Fruit fly (Drosophila melanogaster) whole organism, embryonic: ENCODE results near the gene CG3566.

Experiments used
- Ada2b ChIP-seq: fragments of 200-800 bp; sonication (Bioruptor generic); IDR thresholded peaks from 2 replicates; pipeline ENCODE4 v1.3.6; 2022; ENCODE audit warnings: missing biosample characterization, missing genetic modification characterization
- Asciz ChIP-seq: fragments of 200-800 bp; sonication (Bioruptor generic); optimal IDR thresholded peaks from 2 replicates; lab custom pipeline; 2017; ENCODE audit warnings: missing biosample characterization, mild to moderate bottlenecking, missing genetic modification characterization, missing genetic modification reagents
- BEAF-32 ChIP-seq: fragments of 200-800 bp; sonication (Bioruptor generic); optimal IDR thresholded peaks from 3 replicates; lab custom pipeline; 2017; ENCODE audit warnings: missing biosample characterization, missing genetic modification characterization, mild to moderate bottlenecking, moderate library complexity, missing genetic modification reagents
- Bdp1 ChIP-seq: fragments of 200-800 bp; sonication (Bioruptor generic); optimal IDR thresholded peaks from 3 replicates; lab custom pipeline; 2016; ENCODE audit warnings: missing biosample characterization, missing genetic modification characterization
- CG10959 ChIP-seq: fragments of 200-800 bp; sonication (Bioruptor generic); IDR thresholded peaks from 2 replicates; pipeline ENCODE4 v1.3.6; 2022; ENCODE audit warnings: missing biosample characterization, missing genetic modification characterization
- CG11398 ChIP-seq: fragments of 200-800 bp; sonication (Bioruptor generic); optimal IDR thresholded peaks from 2 replicates; lab custom pipeline; 2016; ENCODE audit warnings: missing biosample characterization, missing genetic modification characterization
- CG11695 ChIP-seq: fragments of 200-800 bp; sonication (Bioruptor generic); IDR thresholded peaks from 3 replicates; pipeline ENCODE4 v1.3.6; 2022; ENCODE audit warnings: missing biosample characterization, missing genetic modification characterization
- CG13296 ChIP-seq: fragments of 200-800 bp; sonication (Bioruptor generic); optimal IDR thresholded peaks from 3 replicates; lab custom pipeline; 2018; ENCODE audit warnings: missing biosample characterization, mild to moderate bottlenecking, missing genetic modification characterization
- CG13894 ChIP-seq: fragments of 200-800 bp; sonication (Bioruptor generic); optimal IDR thresholded peaks from 3 replicates; lab custom pipeline; 2018; ENCODE audit warnings: missing biosample characterization, mild to moderate bottlenecking, missing genetic modification characterization, moderate library complexity
- CG14965 ChIP-seq: fragments of 200-800 bp; sonication (Bioruptor generic); optimal IDR thresholded peaks from 2 replicates; lab custom pipeline; 2016; ENCODE audit warnings: missing biosample characterization, missing genetic modification characterization, borderline replicate concordance
- CG31224 ChIP-seq: fragments of 200-800 bp; sonication (Bioruptor generic); IDR thresholded peaks from 2 replicates; pipeline ENCODE4 v1.3.6; 2022; ENCODE audit warnings: missing biosample characterization, missing genetic modification characterization
- CG31365 ChIP-seq: fragments of 200-800 bp; sonication (Bioruptor generic); optimal IDR thresholded peaks from 2 replicates; lab custom pipeline; 2018; ENCODE audit warnings: missing biosample characterization, mild to moderate bottlenecking, missing genetic modification characterization
- CG31388 ChIP-seq: fragments of 200-800 bp; sonication (Bioruptor generic); optimal IDR thresholded peaks from 2 replicates; lab custom pipeline; 2016; ENCODE audit warnings: missing biosample characterization, missing genetic modification characterization
- CG4404 ChIP-seq: fragments of 200-800 bp; sonication (Bioruptor generic); IDR thresholded peaks from 2 replicates; pipeline ENCODE4 v1.3.6; 2022; ENCODE audit warnings: missing biosample characterization, missing genetic modification characterization
- CG4617 ChIP-seq: fragments of 200-800 bp; sonication (Bioruptor generic); optimal IDR thresholded peaks from 3 replicates; lab custom pipeline; 2016; ENCODE audit warnings: missing biosample characterization, missing genetic modification characterization, borderline replicate concordance
- CG4707 ChIP-seq: fragments of 200-800 bp; sonication (Bioruptor generic); optimal IDR thresholded peaks from 2 replicates; lab custom pipeline; 2018; ENCODE audit warnings: missing biosample characterization, mild to moderate bottlenecking, missing genetic modification characterization, moderate library complexity
- CG6175 ChIP-seq: fragments of 200-800 bp; sonication (Bioruptor generic); IDR thresholded peaks from 3 replicates; pipeline ENCODE4 v1.3.6; 2022; ENCODE audit warnings: missing biosample characterization, missing genetic modification characterization
- CG7987 ChIP-seq: fragments of 200-800 bp; sonication (Bioruptor generic); optimal IDR thresholded peaks from 2 replicates; lab custom pipeline; 2018; ENCODE audit warnings: missing biosample characterization, mild to moderate bottlenecking, missing genetic modification characterization, moderate library complexity
- CG8765 ChIP-seq: fragments of 200-800 bp; sonication (Bioruptor generic); IDR thresholded peaks from 2 replicates; pipeline ENCODE4 v1.3.6; 2022; ENCODE audit warnings: missing biosample characterization, missing genetic modification characterization
- CG8924 ChIP-seq: fragments of 200-800 bp; optimal IDR thresholded peaks from 3 replicates; lab custom pipeline; 2019; ENCODE audit warnings: missing biosample characterization, mild to moderate bottlenecking, missing genetic modification characterization, moderate library complexity
- GATAe ChIP-seq: fragments of 200-800 bp; sonication (Bioruptor generic); conservative IDR thresholded peaks from 2 replicates; pipeline ENCODE4 v1.3.6; 2022; ENCODE audit warnings: missing biosample characterization, missing genetic modification characterization
- Gsc ChIP-seq: fragments of 200-800 bp; sonication (Bioruptor generic); IDR thresholded peaks from 2 replicates; pipeline ENCODE4 v1.3.6; 2022; ENCODE audit warnings: missing biosample characterization, missing genetic modification characterization
- HLHmδ ChIP-seq: fragments of 200-800 bp; sonication (Bioruptor generic); optimal IDR thresholded peaks from 2 replicates; lab custom pipeline; 2018; ENCODE audit warnings: missing biosample characterization, mild to moderate bottlenecking, missing genetic modification characterization, moderate library complexity
- Hr51 ChIP-seq, 2 experiments: fragments of 200-800 bp; sonication (Bioruptor generic); optimal IDR thresholded peaks; 2 replicates in 1 of 2; 3 replicates in 1 of 2; lab custom pipeline; 2016 to 2018; ENCODE audit warnings: missing biosample characterization in 2 of 2, missing genetic modification characterization in 2 of 2, mild to moderate bottlenecking in 1 of 2, moderate library complexity in 1 of 2
- Hr78 ChIP-seq, 2 experiments: fragments of 200-800 bp in 1 of 2; fragments of >200 bp in 1 of 2; sonication (Bioruptor generic) in 1 of 2; optimal IDR thresholded peaks; 2 replicates each; lab custom pipeline; 2017 to 2019; ENCODE audit warnings: missing biosample characterization in 2 of 2, missing genetic modification characterization in 2 of 2, mild to moderate bottlenecking in 1 of 2, moderate library complexity in 1 of 2
- MBD-R2 ChIP-seq: fragments of 200-800 bp; sonication (Bioruptor generic); IDR thresholded peaks from 2 replicates; pipeline ENCODE4 v1.3.6; 2022; ENCODE audit warnings: missing biosample characterization, missing genetic modification characterization
- NFAT ChIP-seq: fragments of 200-800 bp; sonication (Bioruptor generic); IDR thresholded peaks from 2 replicates; pipeline ENCODE4 v1.3.6; 2022; ENCODE audit warnings: missing biosample characterization, missing genetic modification characterization
- Oaz ChIP-seq: fragments of 200-800 bp; sonication (Bioruptor generic); IDR thresholded peaks from 2 replicates; pipeline ENCODE4 v1.3.6; 2022; ENCODE audit warnings: missing biosample characterization, missing genetic modification characterization
- PHDP ChIP-seq: fragments of 200-800 bp; sonication (Bioruptor generic); optimal IDR thresholded peaks from 3 replicates; lab custom pipeline; 2018; ENCODE audit warnings: missing biosample characterization, mild to moderate bottlenecking, missing genetic modification characterization, moderate library complexity
- Ptx1 ChIP-seq: fragments of 200-800 bp; sonication (Bioruptor generic); IDR thresholded peaks from 2 replicates; pipeline ENCODE4 v1.3.6; 2022; ENCODE audit warnings: missing biosample characterization, missing genetic modification characterization
- Ssrp ChIP-seq: fragments of 200-800 bp; sonication (Bioruptor generic); optimal IDR thresholded peaks from 2 replicates; lab custom pipeline; 2018; ENCODE audit warnings: missing biosample characterization, mild to moderate bottlenecking, missing genetic modification characterization, moderate library complexity
- Xrp1 ChIP-seq: fragments of 200-800 bp; sonication (Bioruptor generic); IDR thresholded peaks from 2 replicates; pipeline ENCODE4 v1.3.6; 2022; ENCODE audit warnings: missing biosample characterization, missing genetic modification characterization
- amos ChIP-seq: fragments of 200-800 bp; sonication (Bioruptor generic); IDR thresholded peaks from 2 replicates; pipeline ENCODE4 v1.3.6; 2022; ENCODE audit warnings: missing biosample characterization, missing genetic modification characterization; ENCODE audit not compliant: partially characterized antibody
- aop ChIP-seq: fragments of 200-800 bp; sonication (Bioruptor generic); IDR thresholded peaks from 2 replicates; pipeline ENCODE4 v1.3.6; 2022; ENCODE audit warnings: missing biosample characterization, missing genetic modification characterization
- ap ChIP-seq: fragments of 200-800 bp; sonication (Bioruptor generic); IDR thresholded peaks from 2 replicates; pipeline ENCODE4 v1.3.6; 2022; ENCODE audit warnings: missing biosample characterization, missing genetic modification characterization
- bab2 ChIP-seq: fragments of 200-800 bp; sonication (Bioruptor generic); optimal IDR thresholded peaks from 2 replicates; lab custom pipeline; 2016; ENCODE audit warnings: missing biosample characterization, missing genetic modification characterization
- bbx ChIP-seq: fragments of 200-800 bp; sonication (Bioruptor generic); IDR thresholded peaks from 2 replicates; pipeline ENCODE4 v1.3.6; 2022; ENCODE audit warnings: missing biosample characterization, missing genetic modification characterization; ENCODE audit not compliant: partially characterized antibody
- corto ChIP-seq: fragments of 200-800 bp; sonication (Bioruptor generic); optimal IDR thresholded peaks from 2 replicates; lab custom pipeline; 2016; ENCODE audit warnings: missing biosample characterization, mild to moderate bottlenecking, missing genetic modification characterization, moderate library complexity
- dm ChIP-seq: fragments of 200-800 bp; sonication (Bioruptor generic); optimal IDR thresholded peaks from 3 replicates; lab custom pipeline; 2016; ENCODE audit warnings: missing biosample characterization, missing genetic modification characterization
- emc ChIP-seq: fragments of 200-800 bp; sonication (Bioruptor generic); optimal IDR thresholded peaks from 2 replicates; lab custom pipeline; 2016; ENCODE audit warnings: missing biosample characterization, missing genetic modification characterization
- ems ChIP-seq: fragments of 200-800 bp; sonication (Bioruptor generic); optimal IDR thresholded peaks from 3 replicates; lab custom pipeline; 2016; ENCODE audit warnings: missing biosample characterization, missing genetic modification characterization
- mam ChIP-seq: fragments of 200-800 bp; sonication (Bioruptor generic); optimal IDR thresholded peaks from 3 replicates; lab custom pipeline; 2016; ENCODE audit warnings: missing biosample characterization, missing genetic modification characterization
- nom ChIP-seq: fragments of 200-800 bp; sonication (Bioruptor generic); optimal IDR thresholded peaks from 2 replicates; lab custom pipeline; 2017; ENCODE audit warnings: missing biosample characterization, missing genetic modification characterization, mild to moderate bottlenecking, moderate library complexity, missing genetic modification reagents
- odd ChIP-seq: fragments of 200-800 bp; sonication (Bioruptor generic); optimal IDR thresholded peaks from 2 replicates; lab custom pipeline; 2017; ENCODE audit warnings: missing biosample characterization, mild to moderate bottlenecking, missing genetic modification characterization
- pan ChIP-seq, 4 experiments: fragments of >200 bp in 3 of 4; fragments of 200-800 bp in 1 of 4; sonication (Bioruptor generic) in 1 of 4; optimal IDR thresholded peaks in 3 of 4; IDR thresholded peaks in 1 of 4; 2 replicates each; pipeline versions ENCODE4 v1.3.6 to Lab custom; 2017 to 2022; ENCODE audit warnings: missing biosample characterization in 2 of 4, missing genetic modification characterization in 2 of 4, mixed read lengths in 1 of 4
- run ChIP-seq: fragments of 200-800 bp; sonication (Bioruptor generic); optimal IDR thresholded peaks from 3 replicates; lab custom pipeline; 2018; ENCODE audit warnings: missing biosample characterization, mild to moderate bottlenecking, missing genetic modification characterization
- sens-2 ChIP-seq: fragments of 200-800 bp; sonication (Bioruptor generic); IDR thresholded peaks from 2 replicates; pipeline ENCODE4 v1.3.6; 2022; ENCODE audit warnings: missing biosample characterization, missing genetic modification characterization
- ssp ChIP-seq: fragments of 200-800 bp; sonication (Bioruptor generic); IDR thresholded peaks from 2 replicates; pipeline ENCODE4 v1.3.6; 2022; ENCODE audit warnings: missing biosample characterization, missing genetic modification characterization
- tap ChIP-seq: fragments of 200-800 bp; optimal IDR thresholded peaks from 3 replicates; lab custom pipeline; 2019; ENCODE audit warnings: missing biosample characterization, mild to moderate bottlenecking, missing genetic modification characterization, moderate library complexity
- vnd ChIP-seq: fragments of 200-800 bp; sonication (Bioruptor generic); IDR thresholded peaks from 3 replicates; pipeline ENCODE4 v1.3.6; 2022; ENCODE audit warnings: missing biosample characterization, missing genetic modification characterization; ENCODE audit not compliant: partially characterized antibody
- zf30C ChIP-seq: fragments of 200-800 bp; sonication (Bioruptor generic); optimal IDR thresholded peaks from 3 replicates; lab custom pipeline; 2018; ENCODE audit warnings: missing biosample characterization, mild to moderate bottlenecking, missing genetic modification characterization

CG3566 gene

dm6 chrX:6260900-6261299 lies 15.6 kb downstream of the CG3566 start, which contains the start of gene Josd (continued):
- no peak for TF ChIP-seq CG7987 (GFP tag; lab: Kevin White, UChicago)
- no peak for TF ChIP-seq CG13296
- TF ChIP-seq PHDP (tag; lab: Kevin White, UChicago): no peak
- no peak for TF ChIP-seq ems (GFP tag; lab: Kevin White, UChicago)
- no peak for TF ChIP-seq CG4404 (GFP tag; lab: Robert Waterston, UW)
- no peak for TF ChIP-seq bab2
- TF ChIP-seq corto (GFP tag; lab: Kevin White, UChicago): no peak
- no peak for TF ChIP-seq Hr78 (GFP tag; optimal IDR thresholded peaks at IDR 0.05; lab: Kevin White, UChicago)
- TF ChIP-seq Hr51 (GFP tag; optimal IDR thresholded peaks at IDR 0.05; lab: Kevin White, UChicago): no peak
- TF ChIP-seq CG11695 (GFP tag; lab: Robert Waterston, UW): no peak
- no peak for TF ChIP-seq run (tag; lab: Kevin White, UChicago)
- peak; percentile 71 for TF ChIP-seq MBD-R2 (GFP tag; lab: Robert Waterston, UW)
- TF ChIP-seq ssp (GFP tag; lab: Robert Waterston, UW): no peak
- peak; percentile 85 for TF ChIP-seq BEAF-32 (GFP tag; lab: Kevin White, UChicago)
- TF ChIP-seq zf30C: no peak
- no peak for TF ChIP-seq CG31388 (GFP tag; lab: Kevin White, UChicago)
- TF ChIP-seq CG8924: no peak
- no peak for TF ChIP-seq CG13894 (tag; lab: Kevin White, UChicago)
- no peak for TF ChIP-seq CG11398 (GFP tag; lab: Kevin White, UChicago)
- no peak for TF ChIP-seq CG31224 (GFP tag; lab: Robert Waterston, UW)
- TF ChIP-seq vnd (GFP tag; lab: Robert Waterston, UW): peak; percentile 67
- no peak for TF ChIP-seq Bdp1
- TF ChIP-seq CG4707 (GFP tag; lab: Kevin White, UChicago): no peak
- peak; percentile 26 for TF ChIP-seq CG4617 (GFP tag; lab: Kevin White, UChicago)
- TF ChIP-seq mam (GFP tag; lab: Kevin White, UChicago): peak; percentile 23
- no peak for TF ChIP-seq Oaz (GFP tag; lab: Robert Waterston, UW)
- no peak for TF ChIP-seq CG14965 (GFP tag; lab: Kevin White, UChicago)
- no peak for TF ChIP-seq Asciz
- peak; percentile 83 for TF ChIP-seq bbx (GFP tag; lab: Robert Waterston, UW)
- TF ChIP-seq odd: no peak
- TF ChIP-seq Ada2b: no peak
- TF ChIP-seq CG6175 (GFP tag; lab: Robert Waterston, UW): no peak
- no peak for TF ChIP-seq NFAT (GFP tag; lab: Robert Waterston, UW)
- no peak for TF ChIP-seq CG31365
- TF ChIP-seq pan (optimal IDR thresholded peaks at IDR 0.05; lab: Kevin White, UChicago): no peak
- no peak for TF ChIP-seq pan (GFP tag; optimal IDR thresholded peaks at IDR 0.05 in 1 of 2, IDR thresholded peaks at IDR 0.05 in 1 of 2)
- TF ChIP-seq Xrp1 (GFP tag; lab: Robert Waterston, UW): no peak
- no peak for TF ChIP-seq emc (GFP tag; lab: Kevin White, UChicago)
- TF ChIP-seq Ssrp: no peak
- TF ChIP-seq HLHmδ (GFP tag; lab: Kevin White, UChicago): no peak
- no peak for TF ChIP-seq CG8765 (GFP tag; lab: Robert Waterston, UW)
- TF ChIP-seq tap (tag; lab: Kevin White, UChicago): no peak
- TF ChIP-seq amos: peak; percentile 92
- no peak for TF ChIP-seq dm
- TF ChIP-seq Gsc: no peak
- no peak for TF ChIP-seq GATAe (GFP tag; lab: Robert Waterston, UW)
- no peak for TF ChIP-seq CG10959 (GFP tag; lab: Robert Waterston, UW)
- TF ChIP-seq Ptx1 (GFP tag; lab: Robert Waterston, UW): no peak
- TF ChIP-seq ap: no peak
- no peak for TF ChIP-seq nom (GFP tag; lab: Kevin White, UChicago)
- TF ChIP-seq aop (GFP tag; lab: Robert Waterston, UW): no peak
- no peak for TF ChIP-seq sens-2 (GFP tag; lab: Robert Waterston, UW)
